Fruit fly (Drosophila melanogaster) whole organism, prepupa: ENCODE data around the gene CG31091.
A peak's percentile ranks its signal among the peaks of the same experiment; 100 is the strongest.

Experiments used
- Blimp-1 ChIP-seq: fragments of 200-800 bp; sonication (Bioruptor generic); optimal IDR thresholded peaks from 3 replicates; lab custom pipeline; 2017; ENCODE audit warnings: missing biosample characterization, missing genetic modification characterization, mild to moderate bottlenecking, moderate library complexity, missing genetic modification reagents
- CG10631 ChIP-seq: fragments of 200-800 bp; sonication (Bioruptor generic); optimal IDR thresholded peaks from 2 replicates; lab custom pipeline; 2016; ENCODE audit warnings: missing biosample characterization, missing genetic modification characterization
- CG11294 ChIP-seq: fragments of 200-800 bp; sonication (Bioruptor generic); IDR thresholded peaks from 2 replicates; pipeline ENCODE4 v1.3.6; 2022; ENCODE audit warnings: missing biosample characterization, missing genetic modification characterization
- CG11762 ChIP-seq: fragments of 200-800 bp; sonication (Bioruptor generic); optimal IDR thresholded peaks from 3 replicates; lab custom pipeline; 2016; ENCODE audit warnings: missing biosample characterization, missing genetic modification characterization; ENCODE audit not compliant: insufficient read depth
- CG11902 ChIP-seq: fragments of 200-800 bp; sonication (Bioruptor generic); optimal IDR thresholded peaks from 3 replicates; lab custom pipeline; 2016; ENCODE audit warnings: missing biosample characterization, missing genetic modification characterization
- CG1621 ChIP-seq: fragments of 200-800 bp; sonication (Bioruptor generic); optimal IDR thresholded peaks from 3 replicates; lab custom pipeline; 2018; ENCODE audit warnings: missing biosample characterization, mild to moderate bottlenecking, missing genetic modification characterization
- CG16779 ChIP-seq: fragments of 200-800 bp; sonication (Bioruptor generic); optimal IDR thresholded peaks from 3 replicates; lab custom pipeline; 2017; ENCODE audit warnings: missing biosample characterization, mild to moderate bottlenecking, missing genetic modification characterization
- CG31627 ChIP-seq: fragments of 200-800 bp; sonication (Bioruptor generic); optimal IDR thresholded peaks from 3 replicates; lab custom pipeline; 2016; ENCODE audit warnings: missing biosample characterization, missing genetic modification characterization
- CG32006 ChIP-seq: fragments of 200-800 bp; sonication (Bioruptor generic); optimal IDR thresholded peaks from 3 replicates; lab custom pipeline; 2017; ENCODE audit warnings: missing biosample characterization, mild to moderate bottlenecking, missing genetic modification characterization
- CG34406 ChIP-seq: fragments of 200-800 bp; sonication (Bioruptor generic); optimal IDR thresholded peaks from 3 replicates; lab custom pipeline; 2016; ENCODE audit warnings: missing biosample characterization, missing genetic modification characterization
- CG6163 ChIP-seq: fragments of 200-800 bp; sonication (Bioruptor generic); IDR thresholded peaks from 3 replicates; pipeline ENCODE4 v1.3.6; 2022; ENCODE audit warnings: missing biosample characterization, missing genetic modification characterization
- CG6276 ChIP-seq: fragments of 200-800 bp; sonication (Bioruptor generic); optimal IDR thresholded peaks from 2 replicates; lab custom pipeline; 2017; ENCODE audit warnings: missing biosample characterization, mild to moderate bottlenecking, missing genetic modification characterization
- CG6792 ChIP-seq: fragments of 200-800 bp; sonication (Bioruptor generic); optimal IDR thresholded peaks from 3 replicates; lab custom pipeline; 2016; ENCODE audit warnings: missing biosample characterization, missing genetic modification characterization
- CG6854 ChIP-seq: fragments of 200-800 bp; sonication (Bioruptor generic); optimal IDR thresholded peaks from 2 replicates; lab custom pipeline; 2017; ENCODE audit warnings: missing biosample characterization, mild to moderate bottlenecking, missing genetic modification characterization
- CG7368 ChIP-seq: fragments of 200-800 bp; sonication (Bioruptor generic); optimal IDR thresholded peaks from 3 replicates; lab custom pipeline; 2016; ENCODE audit warnings: missing biosample characterization, missing genetic modification characterization
- CG8119 ChIP-seq: fragments of 200-800 bp; sonication (Bioruptor generic); IDR thresholded peaks from 3 replicates; pipeline ENCODE4 v1.3.6; 2022; ENCODE audit warnings: missing biosample characterization, missing genetic modification characterization
- CG8319 ChIP-seq: fragments of 200-800 bp; sonication (Bioruptor generic); optimal IDR thresholded peaks from 3 replicates; lab custom pipeline; 2016; ENCODE audit warnings: missing biosample characterization, missing genetic modification characterization
- CG8632 ChIP-seq: fragments of 200-800 bp; sonication (Bioruptor generic); optimal IDR thresholded peaks from 3 replicates; lab custom pipeline; 2016; ENCODE audit warnings: missing biosample characterization, missing genetic modification characterization
- CG9139 ChIP-seq: fragments of 200-800 bp; sonication (Bioruptor generic); optimal IDR thresholded peaks from 3 replicates; lab custom pipeline; 2017; ENCODE audit warnings: missing biosample characterization, mild to moderate bottlenecking, missing genetic modification characterization
- Eip75B ChIP-seq: fragments of 200-800 bp; sonication (Bioruptor generic); optimal IDR thresholded peaks from 3 replicates; lab custom pipeline; 2016; ENCODE audit warnings: missing biosample characterization, missing genetic modification characterization
- Eip78C ChIP-seq: fragments of 200-800 bp; sonication (Bioruptor generic); peaks from one replicate; lab custom pipeline; 2016; ENCODE audit warnings: missing biosample characterization, missing genetic modification characterization
- Eip93F ChIP-seq: fragments of 200-800 bp; sonication (Bioruptor generic); optimal IDR thresholded peaks from 2 replicates; lab custom pipeline; 2016; ENCODE audit warnings: missing biosample characterization, mild to moderate bottlenecking, missing genetic modification characterization
- Ets96B ChIP-seq: fragments of 200-800 bp; optimal IDR thresholded peaks from 2 replicates; lab custom pipeline; 2019; ENCODE audit warnings: missing biosample characterization, mild to moderate bottlenecking, missing genetic modification characterization, moderate library complexity
- Hr38 ChIP-seq: sonication (Bioruptor generic); optimal IDR thresholded peaks from 2 replicates; lab custom pipeline; 2016; ENCODE audit warnings: missing biosample characterization, missing genetic modification characterization
- Hr39 ChIP-seq: fragments of 200-800 bp; sonication (Bioruptor generic); optimal IDR thresholded peaks from 2 replicates; lab custom pipeline; 2016; ENCODE audit warnings: missing biosample characterization, missing genetic modification characterization
- Hr4 ChIP-seq: fragments of 200-800 bp; sonication (Bioruptor generic); optimal IDR thresholded peaks from 3 replicates; lab custom pipeline; 2016; ENCODE audit warnings: missing biosample characterization, missing genetic modification characterization
- Met ChIP-seq: fragments of 200-800 bp; sonication (Bioruptor generic); optimal IDR thresholded peaks from 3 replicates; lab custom pipeline; 2016; ENCODE audit warnings: missing biosample characterization, missing genetic modification characterization
- OdsH ChIP-seq: fragments of 200-800 bp; sonication (Bioruptor generic); optimal IDR thresholded peaks from 3 replicates; lab custom pipeline; 2016; ENCODE audit warnings: missing biosample characterization, missing genetic modification characterization
- Smox ChIP-seq: fragments of 200-800 bp; sonication (Bioruptor generic); optimal IDR thresholded peaks from 3 replicates; lab custom pipeline; 2016; ENCODE audit warnings: missing biosample characterization, missing genetic modification characterization
- Sox102F ChIP-seq: fragments of 200-800 bp; sonication (Bioruptor generic); optimal IDR thresholded peaks from 2 replicates; lab custom pipeline; 2016; ENCODE audit warnings: missing biosample characterization, mild to moderate bottlenecking, missing genetic modification characterization
- Sox14 ChIP-seq: fragments of 200-800 bp; sonication (Bioruptor generic); optimal IDR thresholded peaks from 3 replicates; lab custom pipeline; 2016; ENCODE audit warnings: missing biosample characterization, missing genetic modification characterization
- achi ChIP-seq: fragments of 200-800 bp; sonication (Bioruptor generic); optimal IDR thresholded peaks from 3 replicates; lab custom pipeline; 2016; ENCODE audit warnings: missing biosample characterization, missing genetic modification characterization
- acj6 ChIP-seq: fragments of 200-800 bp; sonication (Bioruptor generic); optimal IDR thresholded peaks from 3 replicates; lab custom pipeline; 2016; ENCODE audit warnings: missing biosample characterization, missing genetic modification characterization
- dac ChIP-seq: fragments of 200-800 bp; sonication (Bioruptor generic); optimal IDR thresholded peaks from 2 replicates; lab custom pipeline; 2017; ENCODE audit warnings: missing biosample characterization, mild to moderate bottlenecking, missing genetic modification characterization
- dsx ChIP-seq: fragments of 200-800 bp; optimal IDR thresholded peaks from 3 replicates; lab custom pipeline; 2019; ENCODE audit warnings: missing biosample characterization, mild to moderate bottlenecking, missing genetic modification characterization, moderate library complexity; ENCODE audit not compliant: poor library complexity, severe bottlenecking
- eg ChIP-seq: fragments of 200-800 bp; sonication (Bioruptor generic); IDR thresholded peaks from 3 replicates; pipeline ENCODE4 v1.3.6; 2022; ENCODE audit warnings: missing biosample characterization, missing genetic modification characterization
- esn ChIP-seq: fragments of 200-800 bp; sonication (Bioruptor generic); optimal IDR thresholded peaks from 2 replicates; lab custom pipeline; 2016; ENCODE audit warnings: missing biosample characterization, mild to moderate bottlenecking, missing genetic modification characterization, moderate library complexity
- fd59A ChIP-seq: fragments of 200-800 bp; sonication (Bioruptor generic); optimal IDR thresholded peaks from 2 replicates; lab custom pipeline; 2017; ENCODE audit warnings: missing biosample characterization, mild to moderate bottlenecking, missing genetic modification characterization, missing genetic modification reagents
- fd85E ChIP-seq: fragments of 200-800 bp; sonication (Bioruptor generic); optimal IDR thresholded peaks from 3 replicates; lab custom pipeline; 2016; ENCODE audit warnings: missing biosample characterization, missing genetic modification characterization
- fkh ChIP-seq: fragments of 200-800 bp; sonication (Bioruptor generic); optimal IDR thresholded peaks from 3 replicates; lab custom pipeline; 2017; ENCODE audit warnings: missing biosample characterization, mild to moderate bottlenecking, missing genetic modification characterization, moderate library complexity
- salr ChIP-seq, 2 experiments: fragments of 200-800 bp; sonication (Bioruptor generic); optimal IDR thresholded peaks; 3 replicates each; lab custom pipeline; 2016 to 2018; ENCODE audit warnings: missing biosample characterization in 2 of 2, missing genetic modification characterization in 2 of 2, mild to moderate bottlenecking in 1 of 2
- spab ChIP-seq: fragments of 200-800 bp; sonication (Bioruptor generic); optimal IDR thresholded peaks from 2 replicates; lab custom pipeline; 2017; ENCODE audit warnings: missing biosample characterization, mild to moderate bottlenecking, missing genetic modification characterization, missing genetic modification reagents
- ss ChIP-seq, 2 experiments: fragments of 200-800 bp; sonication (Bioruptor generic); optimal IDR thresholded peaks; 2 replicates in 1 of 2; 3 replicates in 1 of 2; lab custom pipeline; 2017 to 2018; ENCODE audit warnings: mild to moderate bottlenecking in 2 of 2, missing biosample characterization in 2 of 2, missing genetic modification characterization in 2 of 2, moderate library complexity in 1 of 2
- svp ChIP-seq: fragments of 200-800 bp; sonication (Bioruptor generic); peaks from one replicate; lab custom pipeline; 2016; ENCODE audit warnings: missing biosample characterization, missing genetic modification characterization
- vri ChIP-seq: fragments of 200-800 bp; sonication (Bioruptor generic); optimal IDR thresholded peaks from 3 replicates; lab custom pipeline; 2016; ENCODE audit warnings: missing biosample characterization, mild to moderate bottlenecking, missing genetic modification characterization

The CG31091 gene

dm6 chr3R:25880198-25880970, 19.3 kb upstream of the CG31091 start (continued):
- peak; percentile 53 for TF ChIP-seq esn (GFP tag; lab: Kevin White, UChicago)
- peak; percentile 18; the same call in 1 of the 3 replicates for TF ChIP-seq CG6163 (GFP tag; lab: Robert Waterston, UW)
- peak in 1 of 2 experiments; percentile 55 for TF ChIP-seq salr (GFP tag; optimal IDR thresholded peaks at IDR 0.05; lab: Kevin White, UChicago)
- TF ChIP-seq CG11294 (GFP tag; lab: Robert Waterston, UW): no peak
- peak; percentile 64 for TF ChIP-seq CG34406
- TF ChIP-seq CG1621 (tag; lab: Kevin White, UChicago): no peak
- no peak for TF ChIP-seq Eip93F (GFP tag; lab: Kevin White, UChicago)
- no peak for TF ChIP-seq CG16779 (tag; lab: Kevin White, UChicago)
- TF ChIP-seq CG32006: peak; percentile 82
- no peak for TF ChIP-seq Sox102F (GFP tag; lab: Kevin White, UChicago)
- TF ChIP-seq dsx: peak; percentile 9
- peak; percentile 41 for TF ChIP-seq OdsH (GFP tag; lab: Kevin White, UChicago)
- peak; percentile 39 for TF ChIP-seq CG31627

dm6 chr3R:25880971-25881809, 18.5 kb upstream of the CG31091 start, which contains the start of gene Tsp96F:
Gene Tsp96F (minus strand): TSS chr3R:25881427.
- TF ChIP-seq eg (GFP tag; lab: Robert Waterston, UW) (no peak), Smox (GFP tag; lab: Kevin White, UChicago) (no peak), CG32006 (no peak), fd85E (GFP tag; lab: Kevin White, UChicago) (no peak), CG7368 (GFP tag; lab: Kevin White, UChicago) (no peak), Hr4 (GFP tag; lab: Kevin White, UChicago) (no peak), fkh (GFP tag; lab: Kevin White, UChicago) (no peak), CG6163 (GFP tag; lab: Robert Waterston, UW) (peak; percentile 41; the same call in 2 of the 3 replicates), achi (GFP tag; lab: Kevin White, UChicago) (no peak), ss (GFP tag; optimal IDR thresholded peaks at IDR 0.05; lab: Kevin White, UChicago) (no peak), CG6792 (GFP tag; lab: Kevin White, UChicago) (no peak), CG11902 (GFP tag; lab: Kevin White, UChicago) (no peak), Hr38 (GFP tag; lab: Kevin White, UChicago) (no peak), Hr39 (GFP tag; lab: Kevin White, UChicago) (no peak), svp (GFP tag; lab: Kevin White, UChicago) (peak; percentile 80), CG16779 (tag; lab: Kevin White, UChicago) (no peak), acj6 (GFP tag; lab: Kevin White, UChicago) (no peak), Met (no peak), CG10631 (no peak), Eip93F (GFP tag; lab: Kevin White, UChicago) (no peak), CG8319 (GFP tag; lab: Kevin White, UChicago) (peak; percentile 98), OdsH (GFP tag; lab: Kevin White, UChicago) (no peak), CG6276 (GFP tag; lab: Kevin White, UChicago) (no peak), esn (GFP tag; lab: Kevin White, UChicago) (no peak), CG8119 (peak; percentile 12; the same call in 1 of the 3 replicates), dsx (no peak), Blimp-1 (GFP tag; lab: Kevin White, UChicago) (no peak), CG11762 (GFP tag; lab: Kevin White, UChicago) (no peak), CG31627 (no peak), Sox14 (GFP tag; lab: Kevin White, UChicago) (no peak), Eip78C (peak; percentile 17), CG8632 (GFP tag; lab: Kevin White, UChicago) (no peak), dac (GFP tag; lab: Kevin White, UChicago) (no peak), spab (GFP tag; lab: Kevin White, UChicago) (no peak), Eip75B (no peak), CG9139 (no peak), CG11294 (GFP tag; lab: Robert Waterston, UW) (no peak), Ets96B (tag; lab: Kevin White, UChicago) (no peak), CG6854 (peak; percentile 19), vri (no peak), fd59A (no peak)
